Worm (Caenorhabditis elegans) whole organism, L4 larva: ENCODE measurements around the gene mdt-9.

Source experiments
- F44E2.7 ChIP-seq: fragments of 200-800 bp; sonication (Bioruptor generic); IDR thresholded peaks from 2 replicates; pipeline ENCODE4 v2.1.2; 2022; ENCODE audit warnings: missing genetic modification characterization, missing compliant biosample characterization
- F49E8.2 ChIP-seq: sonication (generic microtip); optimal IDR thresholded peaks from 2 replicates; lab custom pipeline; 2016; ENCODE audit warnings: missing compliant biosample characterization, mild to moderate bottlenecking, missing genetic modification characterization, borderline replicate concordance
- T20F7.1 ChIP-seq: fragments of 200-800 bp; sonication (Bioruptor generic); optimal IDR thresholded peaks from 2 replicates; lab custom pipeline; 2018; ENCODE audit warnings: mild to moderate bottlenecking, missing genetic modification characterization, missing compliant biosample characterization
- Y48G9A.11 ChIP-seq: fragments of 200-800 bp; sonication (Bioruptor generic); IDR thresholded peaks from 2 replicates; pipeline ENCODE4 v1.3.6; 2022; ENCODE audit warnings: missing genetic modification reagents, missing genetic modification characterization, missing compliant biosample characterization
- Y75B8A.6 ChIP-seq: fragments of 200-800 bp; sonication (Bioruptor generic); IDR thresholded peaks from 2 replicates; pipeline ENCODE4 v1.3.6; 2022; ENCODE audit warnings: missing genetic modification reagents, missing genetic modification characterization, missing compliant biosample characterization
- aha-1 ChIP-seq: fragments of 150-350 bp; peaks from one replicate; lab custom pipeline; 2014; ENCODE audit warnings: missing biosample characterization, missing genetic modification characterization
- aly-2 ChIP-seq: sonication (generic microtip); optimal IDR thresholded peaks from 2 replicates; lab custom pipeline; 2018; ENCODE audit warnings: missing biosample characterization, missing genetic modification characterization
- arid-1 ChIP-seq: fragments of 200-800 bp; sonication (Bioruptor generic); conservative IDR thresholded peaks from 2 replicates; pipeline ENCODE4 v1.3.6; 2022; ENCODE audit warnings: missing genetic modification reagents, missing genetic modification characterization, missing compliant biosample characterization
- attf-4 ChIP-seq: sonication (generic microtip); optimal IDR thresholded peaks from 3 replicates; lab custom pipeline; 2017; ENCODE audit warnings: missing biosample characterization, missing genetic modification characterization
- ceh-20 ChIP-seq: fragments of 200-800 bp; sonication (Bioruptor generic); IDR thresholded peaks from 2 replicates; pipeline ENCODE4 v1.3.6; 2022; ENCODE audit warnings: missing genetic modification reagents, missing genetic modification characterization, missing compliant biosample characterization
- ceh-32 ChIP-seq: sonication (generic microtip); optimal IDR thresholded peaks from 2 replicates; lab custom pipeline; 2016; ENCODE audit warnings: mild to moderate bottlenecking, missing genetic modification characterization, missing compliant biosample characterization; ENCODE audit not compliant: poor library complexity
- ces-1 ChIP-seq: fragments of 150-350 bp; sonication (generic microtip); optimal IDR thresholded peaks from 4 replicates; lab custom pipeline; 2014; ENCODE audit warnings: missing biosample characterization, missing genetic modification reagents, missing genetic modification characterization
- cey-2 ChIP-seq: sonication (generic microtip); optimal IDR thresholded peaks from 3 replicates; lab custom pipeline; 2017; ENCODE audit warnings: missing genetic modification characterization, mild to moderate bottlenecking, missing compliant biosample characterization, antibody characterized with exemption, borderline replicate concordance; ENCODE audit not compliant: insufficient read depth
- ctbp-1 ChIP-seq: fragments of 200-800 bp; sonication (Bioruptor generic); IDR thresholded peaks from 2 replicates; pipeline ENCODE4 v1.3.6; 2022; ENCODE audit warnings: missing genetic modification reagents, missing genetic modification characterization, missing compliant biosample characterization
- daf-16 ChIP-seq, 3 experiments: sonication (generic microtip); optimal IDR thresholded peaks; 2 replicates each; lab custom pipeline; 2016 to 2017; ENCODE audit warnings: missing genetic modification characterization in 3 of 3, missing genetic modification reagents in 3 of 3, mild to moderate bottlenecking in 2 of 3, missing compliant biosample characterization in 2 of 3, missing biosample characterization in 1 of 3, moderate library complexity in 1 of 3
- dmd-8 ChIP-seq: fragments of 200-800 bp; sonication (Bioruptor generic); IDR thresholded peaks from 2 replicates; pipeline ENCODE4 v1.3.6; 2022; ENCODE audit warnings: missing genetic modification characterization, missing compliant biosample characterization
- duxl-1 ChIP-seq: sonication (generic microtip); optimal IDR thresholded peaks from 2 replicates; lab custom pipeline; 2016; ENCODE audit warnings: mild to moderate bottlenecking, missing genetic modification characterization, moderate library complexity, missing compliant biosample characterization; ENCODE audit not compliant: poor library complexity
- egl-27 ChIP-seq: sonication (generic microtip); optimal IDR thresholded peaks from 3 replicates; lab custom pipeline; 2017; ENCODE audit warnings: missing biosample characterization, missing genetic modification reagents, missing genetic modification characterization
- egl-43 ChIP-seq: fragments of 200-800 bp; sonication (Bioruptor generic); IDR thresholded peaks from 2 replicates; pipeline ENCODE4 v1.3.6; 2022; ENCODE audit warnings: missing genetic modification reagents, missing genetic modification characterization, missing compliant biosample characterization
- fkh-10 ChIP-seq: fragments of 150-350 bp; optimal IDR thresholded peaks from 2 replicates; lab custom pipeline; 2014; ENCODE audit warnings: missing biosample characterization, missing genetic modification reagents, missing genetic modification characterization
- hif-1 ChIP-seq, 2 experiments: sonication (generic microtip); optimal IDR thresholded peaks; 2 replicates each; lab custom pipeline; 2016 to 2017; ENCODE audit warnings: missing compliant biosample characterization in 2 of 2, missing genetic modification characterization in 2 of 2, missing genetic modification reagents in 2 of 2, missing genotype in 2 of 2, mild to moderate bottlenecking in 1 of 2
- hmg-1.1 ChIP-seq: fragments of 200-800 bp; sonication (Bioruptor generic); IDR thresholded peaks from 2 replicates; pipeline ENCODE4 v1.3.6; 2022; ENCODE audit warnings: missing genetic modification reagents, missing genetic modification characterization, missing compliant biosample characterization
- jun-1 ChIP-seq: fragments of 150-350 bp; optimal IDR thresholded peaks from 2 replicates; lab custom pipeline; 2014; ENCODE audit warnings: missing biosample characterization, missing genetic modification reagents, missing genetic modification characterization
- lin-13 ChIP-seq: fragments of 150-350 bp; optimal IDR thresholded peaks from 2 replicates; lab custom pipeline; 2014; ENCODE audit warnings: missing biosample characterization, missing genetic modification reagents, missing genetic modification characterization
- lin-15B ChIP-seq: fragments of 150-350 bp; sonication (generic microtip); optimal IDR thresholded peaks from 3 replicates; lab custom pipeline; 2014; ENCODE audit warnings: missing biosample characterization, missing genetic modification characterization
- lin-29 ChIP-seq: fragments of 200-800 bp; sonication (Bioruptor generic); IDR thresholded peaks from 2 replicates; pipeline ENCODE4 v1.3.6; 2022; ENCODE audit warnings: missing genetic modification reagents, missing genetic modification characterization, missing compliant biosample characterization
- lir-3 ChIP-seq: sonication (generic microtip); optimal IDR thresholded peaks from 2 replicates; lab custom pipeline; 2016; ENCODE audit warnings: mild to moderate bottlenecking, missing genetic modification characterization, missing compliant biosample characterization
- madf-5 ChIP-seq, 2 experiments: fragments of 200-800 bp; sonication (Bioruptor generic); IDR thresholded peaks; 2 replicates each; pipeline ENCODE4 v1.3.6; 2022; ENCODE audit warnings: missing compliant biosample characterization in 2 of 2, missing genetic modification characterization in 2 of 2
- mdl-1 ChIP-seq, 2 experiments: fragments of 150-350 bp in 1 of 2; sonication (generic microtip) in 1 of 2; optimal IDR thresholded peaks; 2 replicates each; lab custom pipeline; 2014 to 2017; ENCODE audit warnings: missing biosample characterization in 2 of 2, missing genetic modification characterization in 2 of 2
- mdt-29 ChIP-seq: fragments of 200-800 bp; sonication (Bioruptor generic); IDR thresholded peaks from 2 replicates; pipeline ENCODE4 v1.3.6; 2022; ENCODE audit warnings: missing genetic modification reagents, missing genetic modification characterization, missing compliant biosample characterization
- mep-1 ChIP-seq: fragments of 150-350 bp; sonication (generic microtip); optimal IDR thresholded peaks from 3 replicates; lab custom pipeline; 2014; ENCODE audit warnings: missing biosample characterization, missing genetic modification characterization
- mes-2 ChIP-seq: sonication (generic microtip); optimal IDR thresholded peaks from 2 replicates; lab custom pipeline; 2016; ENCODE audit warnings: missing genotype, mild to moderate bottlenecking, missing genetic modification characterization, missing compliant biosample characterization; ENCODE audit not compliant: poor library complexity, severe bottlenecking
- mxl-3 ChIP-seq: fragments of 200-800 bp; sonication (Bioruptor generic); optimal IDR thresholded peaks from 2 replicates; lab custom pipeline; 2018; ENCODE audit warnings: mild to moderate bottlenecking, missing genetic modification characterization, missing compliant biosample characterization
- nhr-10 ChIP-seq: fragments of 150-350 bp; optimal IDR thresholded peaks from 2 replicates; lab custom pipeline; 2014; ENCODE audit warnings: missing biosample characterization, missing genetic modification characterization
- nhr-102 ChIP-seq: sonication (generic microtip); optimal IDR thresholded peaks from 2 replicates; lab custom pipeline; 2016; ENCODE audit warnings: mild to moderate bottlenecking, missing genetic modification characterization, moderate library complexity, missing compliant biosample characterization
- nhr-111 ChIP-seq: fragments of 200-800 bp; sonication (Bioruptor generic); optimal IDR thresholded peaks from 2 replicates; lab custom pipeline; 2018; ENCODE audit warnings: mild to moderate bottlenecking, missing genetic modification characterization, missing compliant biosample characterization
- nhr-28 ChIP-seq: fragments of 150-350 bp; optimal IDR thresholded peaks from 2 replicates; lab custom pipeline; 2014; ENCODE audit warnings: missing biosample characterization, missing genetic modification characterization
- nhr-42 ChIP-seq: fragments of 200-800 bp; sonication (Bioruptor generic); IDR thresholded peaks from 2 replicates; pipeline ENCODE4 v1.3.6; 2022; ENCODE audit warnings: missing genetic modification characterization, missing compliant biosample characterization
- nhr-48 ChIP-seq: sonication (generic microtip); optimal IDR thresholded peaks from 2 replicates; lab custom pipeline; 2016; ENCODE audit warnings: mild to moderate bottlenecking, missing genetic modification characterization, missing compliant biosample characterization
- pha-4 ChIP-seq, 2 experiments: fragments of 150-350 bp in 1 of 2; fragments of 200-800 bp in 1 of 2; sonication (Bioruptor generic) in 1 of 2; IDR thresholded peaks in 1 of 2; optimal IDR thresholded peaks in 1 of 2; 2 replicates each; pipeline versions ENCODE4 v1.3.6 to Lab custom; 2014 to 2022; ENCODE audit warnings: missing genetic modification characterization in 2 of 2, missing genetic modification reagents in 2 of 2, missing biosample characterization in 1 of 2, missing compliant biosample characterization in 1 of 2
- set-16 ChIP-seq: fragments of 200-800 bp; sonication (Bioruptor generic); IDR thresholded peaks from 2 replicates; pipeline ENCODE4 v1.3.6; 2022; ENCODE audit warnings: missing genetic modification reagents, missing genetic modification characterization, missing compliant biosample characterization
- skn-1 ChIP-seq: fragments of 150-350 bp; optimal IDR thresholded peaks from 2 replicates; lab custom pipeline; 2014; ENCODE audit warnings: missing biosample characterization, missing genetic modification characterization
- snpc-1.2 ChIP-seq: fragments of 200-800 bp; sonication (Bioruptor generic); IDR thresholded peaks from 2 replicates; pipeline ENCODE4 v1.3.6; 2022; ENCODE audit warnings: missing genetic modification reagents, missing genetic modification characterization, missing compliant biosample characterization
- snpc-4 ChIP-seq: fragments of 150-350 bp; optimal IDR thresholded peaks from 2 replicates; lab custom pipeline; 2014; ENCODE audit warnings: missing biosample characterization, missing genetic modification characterization
- unc-130 ChIP-seq: sonication (generic microtip); optimal IDR thresholded peaks from 2 replicates; lab custom pipeline; 2016; ENCODE audit warnings: missing genetic modification reagents, missing genetic modification characterization, missing compliant biosample characterization
- zfp-3 ChIP-seq: fragments of 200-800 bp; sonication (Bioruptor generic); conservative IDR thresholded peaks from 2 replicates; pipeline ENCODE4 v1.3.6; 2022; ENCODE audit warnings: missing genetic modification reagents, missing genetic modification characterization, missing compliant biosample characterization
- ztf-11 ChIP-seq: fragments of 150-350 bp; optimal IDR thresholded peaks from 2 replicates; lab custom pipeline; 2014; ENCODE audit warnings: missing biosample characterization, missing genetic modification characterization

The mdt-9 gene

DNA sequence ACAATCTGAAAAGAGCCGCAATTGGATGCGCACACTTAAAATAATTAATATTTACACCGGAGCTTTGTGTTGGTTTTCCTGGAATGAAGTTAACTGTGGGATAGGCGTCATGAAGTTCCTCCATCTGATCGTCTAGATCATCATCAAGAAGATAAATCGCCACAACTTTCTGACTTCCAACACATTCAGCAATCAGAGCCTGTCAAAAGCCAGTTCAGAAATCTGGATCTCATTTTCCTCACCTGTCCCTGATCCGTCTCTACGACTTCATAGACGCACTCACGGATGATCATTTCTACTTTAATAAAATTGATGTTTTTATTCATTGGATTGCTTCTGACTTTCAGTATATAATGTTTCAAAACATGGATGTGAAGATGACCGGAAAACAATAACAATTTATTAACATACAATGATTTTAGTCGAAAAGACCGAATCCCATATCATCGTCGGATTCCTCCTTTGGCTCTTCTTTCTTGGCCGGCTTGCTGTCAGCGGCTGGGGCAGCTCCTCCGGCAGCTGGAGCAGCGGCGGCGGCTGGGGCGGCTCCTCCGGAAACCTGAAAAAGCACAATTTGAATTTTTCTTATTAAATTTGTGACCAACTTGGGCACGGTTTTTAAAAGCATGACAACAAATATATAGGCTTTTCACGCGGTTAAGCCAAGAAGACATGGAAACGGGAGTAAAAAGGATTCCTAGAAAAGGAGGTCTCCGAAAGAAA lies 16.9 kb upstream of the mdt-9 start, which contains the start of gene agt-1:
agt-1 (minus strand) TSS at position 293 of the 723 bp plus-strand sequence.
- no peak for TF ChIP-seq lir-3 (tag; lab: Kevin White, UChicago)
- no peak for TF ChIP-seq skn-1 (tag; lab: Kevin White, UChicago)
- peak; percentile 60 for TF ChIP-seq snpc-1.2 (GFP tag; lab: Robert Waterston, UW)
- 0 out of 2 replicates have a peak, but pooled peaks have one; percentile 19 for TF ChIP-seq dmd-8 (GFP tag; lab: Robert Waterston, UW)
- TF ChIP-seq fkh-10 (GFP tag; lab: Kevin White, UChicago), result no peak
- no peak for TF ChIP-seq mes-2 (tag; lab: Kevin White, UChicago)
- no peak for TF ChIP-seq hmg-1.1 (GFP tag; lab: Robert Waterston, UW)
- TF ChIP-seq nhr-10 (tag; lab: Kevin White, UChicago), result no peak
- TF ChIP-seq egl-27 (tag; lab: Kevin White, UChicago), result no peak
- no peak for TF ChIP-seq ceh-32 (tag; lab: Kevin White, UChicago)
- TF ChIP-seq madf-5 (GFP tag; IDR thresholded peaks at IDR 0.05; lab: Robert Waterston, UW), result no peak
- TF ChIP-seq ctbp-1 (GFP tag; lab: Robert Waterston, UW), result 0 out of 2 replicates have a peak, but pooled peaks have one; percentile 47
- TF ChIP-seq ztf-11 (tag; lab: Kevin White, UChicago), result no peak
- no peak for TF ChIP-seq lin-15B (tag; lab: Kevin White, UChicago)
- TF ChIP-seq nhr-42 (GFP tag; lab: Robert Waterston, UW), result no peak
- TF ChIP-seq mdt-29, result 0 out of 2 replicates have a peak, but pooled peaks have one; percentile 44
- TF ChIP-seq nhr-48 (tag; lab: Kevin White, UChicago), result no peak
- no peak for TF ChIP-seq daf-16 (GFP tag; optimal IDR thresholded peaks at IDR 0.05; lab: Kevin White, UChicago)
- no peak for TF ChIP-seq daf-16 (tag; optimal IDR thresholded peaks at IDR 0.05; lab: Kevin White, UChicago)
- TF ChIP-seq pha-4 (GFP tag; IDR thresholded peaks at IDR 0.05; lab: Robert Waterston, UW), result no peak; the same call in 1 of the 2 replicates
- TF ChIP-seq pha-4 (tag; optimal IDR thresholded peaks at IDR 0.05; lab: Kevin White, UChicago), result no peak
- no peak for TF ChIP-seq mdl-1 (tag; optimal IDR thresholded peaks at IDR 0.05; lab: Kevin White, UChicago)
- TF ChIP-seq hif-1 (tag; optimal IDR thresholded peaks at IDR 0.05; lab: Kevin White, UChicago), result no peak
- peak; percentile 4 for TF ChIP-seq nhr-102 (tag; lab: Kevin White, UChicago)
- TF ChIP-seq mep-1, result no peak
- peak; percentile 38 for TF ChIP-seq F49E8.2
- peak; percentile 50; the same call in 1 of the 2 replicates for TF ChIP-seq arid-1 (GFP tag; lab: Robert Waterston, UW)
- no peak for TF ChIP-seq lin-13 (GFP tag; lab: Kevin White, UChicago)
- 0 out of 2 replicates have a peak, but pooled peaks have one; percentile 17 for TF ChIP-seq Y48G9A.11 (GFP tag; lab: Robert Waterston, UW)
- TF ChIP-seq egl-43 (GFP tag; lab: Robert Waterston, UW), result no peak
- TF ChIP-seq aly-2 (tag; lab: Kevin White, UChicago), result no peak
- no peak for TF ChIP-seq cey-2 (tag; lab: Kevin White, UChicago)
- no peak for TF ChIP-seq ceh-20 (GFP tag; lab: Robert Waterston, UW)
- no peak for TF ChIP-seq zfp-3 (GFP tag; lab: Robert Waterston, UW)
- TF ChIP-seq aha-1 (tag; lab: Kevin White, UChicago), result peak; percentile 28
- TF ChIP-seq nhr-28 (tag; lab: Kevin White, UChicago), result no peak
- no peak for TF ChIP-seq Y75B8A.6 (GFP tag; lab: Robert Waterston, UW)
- no peak for TF ChIP-seq jun-1 (tag; lab: Kevin White, UChicago)
- no peak for TF ChIP-seq T20F7.1 (GFP tag; lab: Kevin White, UChicago)
- no peak for TF ChIP-seq nhr-111 (GFP tag; lab: Kevin White, UChicago)
- TF ChIP-seq unc-130 (GFP tag; lab: Kevin White, UChicago), result no peak
- no peak for TF ChIP-seq duxl-1 (tag; lab: Kevin White, UChicago)
- no peak for TF ChIP-seq snpc-4 (tag; lab: Kevin White, UChicago)
- no peak for TF ChIP-seq lin-29 (GFP tag; lab: Robert Waterston, UW)
- no peak for TF ChIP-seq attf-4
- no peak for TF ChIP-seq ces-1 (GFP tag; lab: Kevin White, UChicago)
- peak; percentile 95 for TF ChIP-seq set-16 (GFP tag; lab: Robert Waterston, UW)
- TF ChIP-seq F44E2.7 (GFP tag; lab: Robert Waterston, UW), result no peak
- no peak for TF ChIP-seq mxl-3 (GFP tag; lab: Kevin White, UChicago)
